Worm (Caenorhabditis elegans) whole organism, early embryonic: Measurements from ENCODE around the gene cdc-50.B.

Experiments
- B0310.2 ChIP-seq: sonication (generic microtip); optimal IDR thresholded peaks from 2 replicates; lab custom pipeline; 2016; ENCODE audit warnings: mild to moderate bottlenecking, missing genetic modification characterization, missing compliant biosample characterization
- F13C5.2 ChIP-seq: sonication (generic microtip); optimal IDR thresholded peaks from 2 replicates; lab custom pipeline; 2017; ENCODE audit warnings: mild to moderate bottlenecking, missing genetic modification characterization, inconsistent platforms, missing compliant biosample characterization
- aly-1 ChIP-seq: sonication (generic microtip); optimal IDR thresholded peaks from 2 replicates; lab custom pipeline; 2016; ENCODE audit warnings: missing genetic modification characterization, missing compliant biosample characterization
- ama-1 ChIP-seq: fragments of 150-350 bp; optimal IDR thresholded peaks from 2 replicates; lab custom pipeline; 2014
- ceh-13 ChIP-seq: fragments of 200-800 bp; sonication (Bioruptor generic); optimal IDR thresholded peaks from 2 replicates; lab custom pipeline; 2018; ENCODE audit warnings: mild to moderate bottlenecking, missing genetic modification characterization, missing compliant biosample characterization
- ceh-36 ChIP-seq: sonication (generic microtip); optimal IDR thresholded peaks from 2 replicates; lab custom pipeline; 2016; ENCODE audit warnings: missing genetic modification characterization, inconsistent platforms, missing compliant biosample characterization
- ets-7 ChIP-seq: sonication (generic microtip); optimal IDR thresholded peaks from 2 replicates; lab custom pipeline; 2016; ENCODE audit warnings: missing genotype, missing genetic modification characterization, missing compliant biosample characterization
- flt-1 ChIP-seq: fragments of 200-800 bp; sonication (Bioruptor generic); IDR thresholded peaks from 2 replicates; pipeline ENCODE4 v1.3.6; 2022; ENCODE audit warnings: missing genetic modification characterization, missing compliant biosample characterization
- hmbx-1 ChIP-seq: sonication (generic microtip); optimal IDR thresholded peaks from 2 replicates; lab custom pipeline; 2016; ENCODE audit warnings: mild to moderate bottlenecking, missing genetic modification characterization, missing compliant biosample characterization
- hmg-4 ChIP-seq: fragments of 200-800 bp; sonication (Bioruptor generic); optimal IDR thresholded peaks from 2 replicates; lab custom pipeline; 2018; ENCODE audit warnings: mild to moderate bottlenecking, missing genetic modification characterization, missing compliant biosample characterization
- hnd-1 ChIP-seq: sonication (generic microtip); optimal IDR thresholded peaks from 2 replicates; lab custom pipeline; 2016; ENCODE audit warnings: missing genetic modification characterization, missing compliant biosample characterization
- pes-1 ChIP-seq: fragments of 200-800 bp; sonication (Bioruptor generic); IDR thresholded peaks from 2 replicates; pipeline ENCODE4 v1.3.6; 2022; ENCODE audit warnings: missing genetic modification reagents, missing genetic modification characterization, missing compliant biosample characterization
- scrt-1 ChIP-seq: fragments of 200-800 bp; sonication (Bioruptor generic); IDR thresholded peaks from 2 replicates; pipeline ENCODE4 v1.3.6; 2022; ENCODE audit warnings: missing genetic modification characterization, missing compliant biosample characterization
- sea-1 ChIP-seq: fragments of 200-800 bp; sonication (Bioruptor generic); conservative IDR thresholded peaks from 2 replicates; pipeline ENCODE4 v1.3.6; 2022; ENCODE audit warnings: missing genetic modification characterization, missing compliant biosample characterization
- tbx-11 ChIP-seq: fragments of 200-800 bp; sonication (Bioruptor generic); IDR thresholded peaks from 2 replicates; pipeline ENCODE4 v1.3.6; 2022; ENCODE audit warnings: missing genetic modification characterization, missing compliant biosample characterization
- tbx-37 ChIP-seq: fragments of 200-800 bp; sonication (Bioruptor generic); conservative IDR thresholded peaks from 2 replicates; pipeline ENCODE4 v1.3.6; 2022; ENCODE audit warnings: missing genetic modification reagents, missing genetic modification characterization, missing compliant biosample characterization
- tra-4 ChIP-seq: sonication (generic microtip); optimal IDR thresholded peaks from 2 replicates; lab custom pipeline; 2017; ENCODE audit warnings: missing genetic modification characterization, missing compliant biosample characterization

cdc-50.B gene

ce11 chrIV:8813614-8814013, 48.9 kb downstream of the cdc-50.B start, which contains the start of gene exc-5:
exc-5 (minus strand) TSS chrIV:8813670.
- TF ChIP-seq ama-1 (lab: Kevin White, UChicago) (no peak), hnd-1 (tag; lab: Kevin White, UChicago) (no peak), pes-1 (GFP tag; lab: Robert Waterston, UW) (no peak), tra-4 (tag; lab: Kevin White, UChicago) (no peak), scrt-1 (GFP tag; lab: Robert Waterston, UW) (no peak), ceh-36 (tag; lab: Kevin White, UChicago) (no peak), ets-7 (tag; lab: Kevin White, UChicago) (no peak), ceh-13 (no peak), hmg-4 (GFP tag; lab: Kevin White, UChicago) (no peak), flt-1 (no peak), tbx-11 (GFP tag; lab: Robert Waterston, UW) (no peak), F13C5.2 (no peak), tbx-37 (GFP tag; lab: Robert Waterston, UW) (no peak), aly-1 (tag; lab: Kevin White, UChicago) (no peak), sea-1 (no peak), B0310.2 (tag; lab: Kevin White, UChicago) (no peak), hmbx-1 (tag; lab: Kevin White, UChicago) (no peak)

ce11 chrIV:8815162-8815561, 50.5 kb downstream of the cdc-50.B start:
- TF ChIP-seq pes-1 (GFP tag; lab: Robert Waterston, UW) (no peak), ceh-13 (no peak), tra-4 (tag; lab: Kevin White, UChicago) (no peak), flt-1 (no peak), aly-1 (tag; lab: Kevin White, UChicago) (no peak), ama-1 (lab: Kevin White, UChicago) (no peak), sea-1 (no peak), F13C5.2 (no peak), hmg-4 (GFP tag; lab: Kevin White, UChicago) (no peak), hmbx-1 (tag; lab: Kevin White, UChicago) (no peak), tbx-37 (GFP tag; lab: Robert Waterston, UW) (no peak), hnd-1 (tag; lab: Kevin White, UChicago) (no peak)

ce11 chrIV:8816029-8816428, 51.4 kb downstream of the cdc-50.B start, which contains the start of gene grsp-2:
grsp-2 (plus strand) TSS chrIV:8816329.
- TF ChIP-seq scrt-1 (GFP tag; lab: Robert Waterston, UW), result no peak
- no peak for TF ChIP-seq tra-4 (tag; lab: Kevin White, UChicago)
- TF ChIP-seq pes-1 (GFP tag; lab: Robert Waterston, UW), result no peak
- TF ChIP-seq aly-1 (tag; lab: Kevin White, UChicago), result no peak
- TF ChIP-seq tbx-37 (GFP tag; lab: Robert Waterston, UW), result no peak
- TF ChIP-seq ama-1 (lab: Kevin White, UChicago), result no peak
- TF ChIP-seq flt-1, result no peak
- TF ChIP-seq F13C5.2, result no peak

ce11 chrIV:8816617-8817016, 52.0 kb downstream of the cdc-50.B start:
- TF ChIP-seq B0310.2 (tag; lab: Kevin White, UChicago) (no peak), F13C5.2 (no peak), ceh-13 (no peak), scrt-1 (GFP tag; lab: Robert Waterston, UW) (no peak), tra-4 (tag; lab: Kevin White, UChicago) (no peak), ceh-36 (tag; lab: Kevin White, UChicago) (no peak), ama-1 (lab: Kevin White, UChicago) (no peak), sea-1 (no peak), tbx-11 (GFP tag; lab: Robert Waterston, UW) (no peak), ets-7 (tag; lab: Kevin White, UChicago) (no peak), tbx-37 (GFP tag; lab: Robert Waterston, UW) (no peak), hmg-4 (GFP tag; lab: Kevin White, UChicago) (no peak)
